Worm (Caenorhabditis elegans): ENCODE measurements around the gene srlf-12.

Gene srlf-12

DNA sequence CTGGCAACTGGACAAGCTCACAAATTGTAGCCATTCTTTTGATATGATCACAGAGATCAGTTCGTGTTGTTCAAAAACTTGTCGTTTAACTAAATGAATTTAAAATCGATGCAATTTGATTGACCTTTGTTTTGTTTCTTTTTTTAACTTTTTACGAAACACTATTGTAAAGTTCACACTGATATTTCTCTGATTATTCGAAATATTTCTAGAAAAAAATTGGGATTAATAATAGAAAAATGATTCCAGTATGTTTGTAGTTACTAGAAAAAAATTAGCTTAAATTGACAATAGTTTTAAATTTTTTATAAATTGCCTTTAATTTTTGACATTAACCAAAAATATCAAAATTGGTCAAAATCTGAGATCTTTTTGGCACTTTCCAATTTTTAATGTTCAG is 17.3 kb upstream of the srlf-12 start, which contains the start of gene ZK596.2:
Gene ZK596.2, minus strand, starts transcription at position 101 of the 400 bp plus-strand sequence.
- no peak for TF ChIP-seq fos-1 (tag; optimal IDR thresholded peaks at IDR 0.05)
- no peak for TF ChIP-seq nhr-12 (tag; optimal IDR thresholded peaks at IDR 0.05)
- no peak for TF ChIP-seq zag-1 (tag; optimal IDR thresholded peaks at IDR 0.05)
- no peak for TF ChIP-seq nhr-23 (tag; optimal IDR thresholded peaks at IDR 0.05)
- TF ChIP-seq aly-2 (tag; optimal IDR thresholded peaks at IDR 0.05), result no peak
- TF ChIP-seq mbf-1 (tag; optimal IDR thresholded peaks at IDR 0.05), result no peak
- TF ChIP-seq nhr-25 (tag; optimal IDR thresholded peaks at IDR 0.05), result no peak
- TF ChIP-seq F13H6.1 (tag; optimal IDR thresholded peaks at IDR 0.05), result no peak
- no peak for TF ChIP-seq nhr-129 (tag; optimal IDR thresholded peaks at IDR 0.05)

DNA sequence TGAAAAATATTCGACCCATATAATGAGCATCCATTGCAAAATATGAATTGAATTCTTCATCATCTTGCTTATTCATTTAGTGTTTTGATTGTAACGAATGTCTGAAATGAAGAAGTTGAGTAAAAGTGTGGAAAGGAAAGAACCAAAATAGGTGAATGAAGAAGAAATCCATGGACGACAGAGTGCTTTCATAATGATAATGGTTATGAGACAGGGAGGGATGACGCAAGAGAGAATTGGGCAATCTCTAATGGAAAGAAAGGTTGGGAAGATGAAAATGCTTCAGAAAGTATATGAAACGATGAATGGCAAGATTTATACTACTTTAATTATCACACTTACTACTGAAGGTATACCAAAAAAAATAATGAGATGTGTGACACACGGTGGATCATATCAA is 12.4 kb upstream of the srlf-12 start, which contains the start of gene ZK596.3:
Gene ZK596.3, minus strand, starts transcription at position 101 of the 400 bp plus-strand sequence.
- no peak for TF ChIP-seq ceh-82 (tag; optimal IDR thresholded peaks at IDR 0.05)

DNA sequence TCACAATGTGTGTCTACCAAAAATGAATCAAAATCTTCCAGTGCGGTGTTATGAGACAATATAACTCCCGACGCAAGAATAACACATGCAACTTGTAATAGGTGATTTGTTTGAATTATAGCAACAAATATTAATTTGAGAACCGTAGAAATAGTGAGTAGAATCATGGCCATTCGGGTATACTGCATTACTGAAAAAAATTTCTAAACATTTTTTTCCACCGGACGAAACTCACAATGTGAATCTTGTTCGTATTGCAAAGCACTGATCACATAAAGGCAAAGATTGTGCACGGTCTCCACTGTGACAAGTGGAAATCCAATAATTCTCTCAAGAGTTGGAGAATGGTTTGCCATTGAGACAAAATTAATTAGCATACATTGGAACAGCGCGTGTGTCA is 10.6 kb upstream of the srlf-12 start:
- TF ChIP-seq unc-39 (tag; optimal IDR thresholded peaks at IDR 0.05) (no peak), sma-3 (GFP tag; optimal IDR thresholded peaks at IDR 0.05) (no peak)

DNA sequence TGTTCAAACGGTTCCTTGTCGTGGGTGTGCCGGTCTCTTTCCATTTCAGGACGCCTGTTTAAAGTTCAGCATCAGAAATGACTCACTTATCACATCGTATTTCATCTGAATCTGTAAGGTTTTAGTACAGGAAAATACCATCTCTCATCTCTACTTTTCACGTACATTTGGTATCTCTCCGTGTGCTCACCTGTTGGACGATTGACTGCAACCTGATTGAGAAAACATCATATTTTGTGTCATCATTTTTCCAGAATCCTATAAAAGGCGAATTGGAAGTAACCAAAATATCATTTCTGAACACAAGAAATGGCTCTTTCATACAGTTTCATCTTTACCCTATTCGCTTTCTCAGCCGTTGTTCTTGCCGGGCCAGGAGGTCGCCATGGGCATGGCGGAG is 8.2 kb upstream of the srlf-12 start, which contains the start of gene srlf-30:
Gene srlf-30, plus strand, starts transcription at position 301 of the 400 bp plus-strand sequence.
- TF ChIP-seq ztf-4 (tag; optimal IDR thresholded peaks at IDR 0.05) (no peak), R02D3.7 (tag; optimal IDR thresholded peaks at IDR 0.05) (no peak), gmeb-1 (tag; optimal IDR thresholded peaks at IDR 0.05) (no peak), nhr-237 (tag; optimal IDR thresholded peaks at IDR 0.05) (no peak), lin-11 (tag; optimal IDR thresholded peaks at IDR 0.05) (no peak), unc-55 (GFP tag; optimal IDR thresholded peaks at IDR 0.05) (no peak), nhr-21 (tag; optimal IDR thresholded peaks at IDR 0.05) (no peak), mab-5 (tag; optimal IDR thresholded peaks at IDR 0.05) (no peak), aly-2 (tag; optimal IDR thresholded peaks at IDR 0.05) (no peak)

DNA sequence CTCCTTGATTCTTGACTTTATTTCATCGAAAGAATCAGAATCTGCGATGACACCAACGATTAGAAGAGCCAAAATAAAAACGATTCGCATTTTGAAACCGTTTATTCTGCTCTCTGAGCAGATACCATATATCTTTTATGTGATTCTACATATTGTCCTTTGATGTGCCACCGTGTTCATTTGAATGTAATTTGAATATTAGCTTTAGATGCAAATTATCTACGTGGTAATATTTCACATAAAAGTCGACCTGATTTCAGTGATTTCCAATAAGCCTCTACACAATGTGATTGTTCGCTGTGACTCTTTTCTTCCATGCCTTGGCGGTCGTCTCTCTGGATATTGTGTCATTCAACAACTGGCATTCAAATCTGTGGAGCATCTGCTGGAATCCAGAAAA is 7.2 kb upstream of the srlf-12 start, which contains the start of the genes F13E9.9 and F13E9.19:
Gene F13E9.9, minus strand, starts transcription at position 101 of the 400 bp plus-strand sequence.
Gene F13E9.19, plus strand, starts transcription at position 316 of the 400 bp plus-strand sequence.
- TF ChIP-seq nhr-77 (tag; optimal IDR thresholded peaks at IDR 0.05), result no peak
- no peak for TF ChIP-seq nhr-23 (tag; optimal IDR thresholded peaks at IDR 0.05)
- no peak for TF ChIP-seq lsy-2 (tag; optimal IDR thresholded peaks at IDR 0.05)
- no peak for TF ChIP-seq snpc-4 (tag; optimal IDR thresholded peaks at IDR 0.05)
- TF ChIP-seq nhr-21 (tag; optimal IDR thresholded peaks at IDR 0.05), result no peak
- no peak for TF ChIP-seq peb-1 (tag; optimal IDR thresholded peaks at IDR 0.05)
- TF ChIP-seq dmd-4 (tag; optimal IDR thresholded peaks at IDR 0.05), result no peak
- no peak for TF ChIP-seq sem-4 (tag; optimal IDR thresholded peaks at IDR 0.05)
- TF ChIP-seq unc-39 (tag; optimal IDR thresholded peaks at IDR 0.05), result no peak
- no peak for TF ChIP-seq Y55F3AM.14 (GFP tag; optimal IDR thresholded peaks at IDR 0.05)
- TF ChIP-seq unc-62 (GFP tag; optimal IDR thresholded peaks at IDR 0.05), result no peak
- TF ChIP-seq skn-1 (tag; optimal IDR thresholded peaks at IDR 0.05), result no peak
- TF ChIP-seq egl-27 (tag; optimal IDR thresholded peaks at IDR 0.05), result no peak
- TF ChIP-seq gmeb-1 (tag; optimal IDR thresholded peaks at IDR 0.05), result no peak
- TF ChIP-seq fos-1 (tag; optimal IDR thresholded peaks at IDR 0.05), result no peak
- no peak for TF ChIP-seq ama-1 (optimal IDR thresholded peaks at IDR 0.05)
- TF ChIP-seq crh-2 (tag; optimal IDR thresholded peaks at IDR 0.05), result no peak
- no peak for TF ChIP-seq nhr-25 (tag; optimal IDR thresholded peaks at IDR 0.05)

DNA sequence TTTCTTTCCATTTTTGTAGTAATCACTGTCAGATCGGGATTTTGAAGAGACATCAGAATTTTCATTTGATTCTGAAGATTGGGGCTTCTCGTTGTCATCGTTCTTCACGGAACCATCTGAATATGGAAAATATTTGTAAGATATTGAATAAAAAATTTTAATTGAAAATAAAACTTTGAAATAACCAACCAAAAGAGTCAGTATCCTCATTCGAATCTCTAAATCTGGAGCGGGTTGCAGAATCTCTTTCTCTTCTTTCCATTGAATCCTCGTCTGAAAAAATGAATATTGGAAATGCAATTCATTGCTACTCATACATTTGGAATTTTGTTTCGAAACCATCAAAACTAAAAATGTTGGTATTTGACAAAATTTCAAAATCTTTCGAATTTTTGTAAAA is 6.3 kb upstream of the srlf-12 start:
- TF ChIP-seq ceh-82 (tag; optimal IDR thresholded peaks at IDR 0.05) (no peak), ceh-16 (tag; optimal IDR thresholded peaks at IDR 0.05) (no peak), C34F6.9 (tag; optimal IDR thresholded peaks at IDR 0.05) (no peak), nhr-6 (tag; optimal IDR thresholded peaks at IDR 0.05) (no peak), nhr-11 (tag; optimal IDR thresholded peaks at IDR 0.05) (no peak), nhr-12 (tag; optimal IDR thresholded peaks at IDR 0.05) (no peak), sem-4 (tag; optimal IDR thresholded peaks at IDR 0.05) (no peak), lsy-2 (tag; optimal IDR thresholded peaks at IDR 0.05) (no peak), ZK546.5 (tag; optimal IDR thresholded peaks at IDR 0.05) (no peak), alr-1 (tag; optimal IDR thresholded peaks at IDR 0.05) (no peak), mdl-1 (tag; optimal IDR thresholded peaks at IDR 0.05) (no peak)

Data from whole organism, L2 larva.